Worm (Caenorhabditis elegans) whole organism, L4 larva: Measurements from ENCODE around the gene fbxc-42.
"Not testable (repeated sequence)": the region's sequence is repeated elsewhere in the genome, so short reads cannot be mapped to it uniquely, and the experiment has no call there.

Source experiments
- D1046.2 ChIP-seq: fragments of 200-800 bp; sonication (Bioruptor generic); IDR thresholded peaks from 2 replicates; pipeline ENCODE4 v1.3.6; 2022; ENCODE audit warnings: missing genetic modification characterization, missing compliant biosample characterization
- arid-1 ChIP-seq: fragments of 200-800 bp; sonication (Bioruptor generic); conservative IDR thresholded peaks from 2 replicates; pipeline ENCODE4 v1.3.6; 2022; ENCODE audit warnings: missing genetic modification reagents, missing genetic modification characterization, missing compliant biosample characterization
- nhr-237 ChIP-seq: sonication (generic microtip); optimal IDR thresholded peaks from 2 replicates; lab custom pipeline; 2017; ENCODE audit warnings: missing biosample characterization, missing genetic modification characterization
- unc-130 ChIP-seq: sonication (generic microtip); optimal IDR thresholded peaks from 2 replicates; lab custom pipeline; 2016; ENCODE audit warnings: missing genetic modification reagents, missing genetic modification characterization, missing compliant biosample characterization

ce11 chrII:994231-994630, 2.8 kb downstream of the fbxc-42 start, which contains the start of gene F45D11.7:
- TF ChIP-seq unc-130; nhr-237 (tag; lab: Kevin White, UChicago); D1046.2 (GFP tag; lab: Robert Waterston, UW); arid-1 (GFP tag; lab: Robert Waterston, UW): not testable (repeated sequence)
